Worm (Caenorhabditis elegans) whole organism, L2 larva: ENCODE results near the gene srx-12.

Experiments used
- ama-1 ChIP-seq: fragments of 150-350 bp; optimal IDR thresholded peaks from 2 replicates; lab custom pipeline; 2018; ENCODE audit warnings: inconsistent platforms
- ceh-82 ChIP-seq: fragments of 150-350 bp; optimal IDR thresholded peaks from 2 replicates; lab custom pipeline; 2014; ENCODE audit warnings: missing biosample characterization, missing genetic modification characterization
- elt-3 ChIP-seq: sonication (generic microtip); optimal IDR thresholded peaks from 2 replicates; lab custom pipeline; 2017; ENCODE audit warnings: missing biosample characterization, missing genetic modification characterization
- sem-4 ChIP-seq: fragments of 150-350 bp; optimal IDR thresholded peaks from 2 replicates; lab custom pipeline; 2014; ENCODE audit warnings: missing biosample characterization, missing genetic modification reagents, missing genetic modification characterization
- sma-3 ChIP-seq: sonication (generic microtip); optimal IDR thresholded peaks from 2 replicates; lab custom pipeline; 2016; ENCODE audit warnings: missing genetic modification reagents, missing genetic modification characterization, missing compliant biosample characterization

DNA sequence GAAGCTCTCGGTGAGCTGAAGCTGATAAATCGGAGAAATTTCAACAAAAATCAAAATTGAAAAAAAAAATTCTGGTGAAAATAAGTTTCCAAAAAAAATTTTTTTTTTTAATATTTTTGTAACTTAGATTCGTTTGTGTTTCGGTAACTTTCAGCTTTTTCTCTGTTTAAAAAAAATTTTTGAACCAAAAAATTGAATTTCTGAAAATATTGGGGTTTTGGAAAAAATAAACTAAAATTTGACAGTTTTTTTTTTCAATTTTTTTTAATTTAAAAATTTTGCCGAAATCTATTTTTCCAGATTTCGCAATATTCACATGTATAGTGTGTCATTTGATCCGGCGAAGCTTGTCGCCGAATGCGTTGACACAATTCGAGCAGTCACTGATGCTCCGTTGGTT lies 46.9 kb upstream of the srx-12 start, which contains the start of gene Y55F3AM.5:
- TF ChIP-seq sem-4: no peak
- TF ChIP-seq ceh-82 (tag; lab: Kevin White, UChicago): no peak
- no peak for TF ChIP-seq elt-3 (tag; lab: Kevin White, UChicago)
- TF ChIP-seq sma-3 (GFP tag; lab: Kevin White, UChicago): no peak
- TF ChIP-seq ama-1: no peak
